Fruit fly (Drosophila melanogaster): ENCODE measurements around the gene CG11267.

DNA sequence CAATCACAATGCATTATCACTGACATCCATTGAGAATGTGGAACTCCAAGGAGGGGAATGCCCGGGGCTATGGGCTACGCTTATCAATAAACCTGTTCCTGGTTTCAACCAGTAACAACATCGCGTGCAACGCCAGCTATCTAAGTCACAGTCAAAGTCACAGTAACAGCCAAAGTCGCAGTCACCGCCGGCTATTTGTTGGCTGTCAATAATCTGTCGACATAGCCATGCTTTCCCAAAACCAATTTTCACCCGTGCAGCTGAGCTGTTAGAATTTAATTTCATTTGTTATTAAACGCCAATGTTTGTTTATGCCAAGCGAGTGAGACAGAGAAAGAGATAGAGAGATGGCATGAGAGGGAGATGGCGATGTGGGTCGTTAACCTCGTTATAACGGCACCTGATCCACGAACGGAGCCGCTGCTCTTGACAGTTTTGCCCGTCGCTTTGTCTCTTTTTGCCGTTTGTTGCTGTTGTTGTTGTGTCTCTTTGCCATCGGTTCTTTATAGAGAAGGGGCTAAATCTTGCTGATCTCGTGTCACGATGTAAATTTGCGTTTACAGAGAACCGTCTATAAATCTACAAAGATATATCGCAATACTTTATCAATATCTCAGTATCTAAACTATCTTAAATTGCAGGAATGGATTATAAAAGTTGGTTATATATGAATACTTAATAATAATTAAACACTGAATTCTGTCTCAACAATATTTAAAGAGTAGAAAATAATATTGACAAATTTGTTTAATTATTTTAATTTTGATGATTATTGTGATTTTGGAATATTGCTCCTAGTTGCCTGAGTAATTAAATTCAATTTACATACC lies 16.4 kb downstream of the CG11267 start:
- TF ChIP-seq CG8478 (optimal IDR thresholded peaks at IDR 0.05) (no peak), psq (optimal IDR thresholded peaks at IDR 0.05) (no peak), usp (GFP tag; optimal IDR thresholded peaks at IDR 0.05) (no peak)

All from whole organism.